Worm (Caenorhabditis elegans): Measurements from ENCODE around the gene F20B6.6.

Gene F20B6.6

ce11 chrX:4192235-4192634 lies 9.8 kb downstream of the F20B6.6 start:
- TF ChIP-seq rnt-1 (tag; optimal IDR thresholded peaks at IDR 0.05), result no peak
- no peak for TF ChIP-seq ceh-22 (tag; optimal IDR thresholded peaks at IDR 0.05)
- TF ChIP-seq nfya-1 (tag; optimal IDR thresholded peaks at IDR 0.05), result no peak
- TF ChIP-seq pax-1 (tag; optimal IDR thresholded peaks at IDR 0.05), result no peak
- TF ChIP-seq madf-2 (tag; optimal IDR thresholded peaks at IDR 0.05), result no peak
- TF ChIP-seq ceh-48 (tag; optimal IDR thresholded peaks at IDR 0.05), result no peak
- no peak for TF ChIP-seq pha-2 (tag; optimal IDR thresholded peaks at IDR 0.05)
- TF ChIP-seq ceh-30 (tag; optimal IDR thresholded peaks at IDR 0.05), result no peak
- no peak for TF ChIP-seq sdc-2 (tag; optimal IDR thresholded peaks at IDR 0.05)

- TF ChIP-seq tbx-2 (tag; optimal IDR thresholded peaks at IDR 0.05) (peak; percentile 83), unc-55 (GFP tag; optimal IDR thresholded peaks at IDR 0.05) (peak; percentile 66), nfya-1 (tag; optimal IDR thresholded peaks at IDR 0.05) (peak; percentile 86), pros-1 (tag; optimal IDR thresholded peaks at IDR 0.05) (peak; percentile 76), che-1 (tag; optimal IDR thresholded peaks at IDR 0.05) (no peak), ceh-14 (tag; optimal IDR thresholded peaks at IDR 0.05) (peak; percentile 18), ceh-31 (tag; optimal IDR thresholded peaks at IDR 0.05) (peak; percentile 87), rnt-1 (tag; optimal IDR thresholded peaks at IDR 0.05) (peak; percentile 48), hlh-30 (tag; optimal IDR thresholded peaks at IDR 0.05; ENCODE audit: insufficient read depth) (peak; percentile 51), ceh-45 (GFP tag; IDR thresholded peaks at IDR 0.05) (no peak), ama-1 (optimal IDR thresholded peaks at IDR 0.05) (peak; percentile 45), unc-86 (tag; optimal IDR thresholded peaks at IDR 0.05) (no peak), hlh-6 (tag; optimal IDR thresholded peaks at IDR 0.05) (no peak), F13H6.1 (tag; optimal IDR thresholded peaks at IDR 0.05) (no peak), npax-4 (tag; optimal IDR thresholded peaks at IDR 0.05) (no peak), nhr-11 (tag; optimal IDR thresholded peaks at IDR 0.05) (no peak), ceh-18 (tag; optimal IDR thresholded peaks at IDR 0.05) (peak; percentile 64), ets-4 (tag; optimal IDR thresholded peaks at IDR 0.05) (peak; percentile 77), fkh-6 (tag; optimal IDR thresholded peaks at IDR 0.05) (no peak), elt-2 (tag; optimal IDR thresholded peaks at IDR 0.05) (peak; percentile 50), pha-2 (tag; optimal IDR thresholded peaks at IDR 0.05) (peak; percentile 24), syd-9 (tag; optimal IDR thresholded peaks at IDR 0.05) (no peak), C08G9.2 (tag; optimal IDR thresholded peaks at IDR 0.05) (no peak), ttx-3 (tag; optimal IDR thresholded peaks at IDR 0.05) (no peak), odd-2 (tag; optimal IDR thresholded peaks at IDR 0.05) (no peak), hlh-13 (GFP tag; optimal IDR thresholded peaks at IDR 0.05) (no peak), ceh-2 (tag; optimal IDR thresholded peaks at IDR 0.05) (peak; percentile 29), T23F11.4 (GFP tag; optimal IDR thresholded peaks at IDR 0.05) (no peak), gmeb-2 (tag; optimal IDR thresholded peaks at IDR 0.05) (no peak), dmd-4 (tag; optimal IDR thresholded peaks at IDR 0.05; ENCODE audit: borderline replicate concordance) (peak; percentile 50), zip-5 (tag; optimal IDR thresholded peaks at IDR 0.05) (no peak), unc-42 (tag; optimal IDR thresholded peaks at IDR 0.05) (peak; percentile 82), sdc-2 (tag; optimal IDR thresholded peaks at IDR 0.05) (peak; percentile 82), ceh-6 (GFP tag; optimal IDR thresholded peaks at IDR 0.05) (no peak), ceh-34 (tag; optimal IDR thresholded peaks at IDR 0.05) (peak; percentile 94), pax-1 (tag; optimal IDR thresholded peaks at IDR 0.05) (peak; percentile 76), fkh-10 (GFP tag; optimal IDR thresholded peaks at IDR 0.05) (no peak), madf-2 (tag; optimal IDR thresholded peaks at IDR 0.05) (no peak), elt-4 (tag; optimal IDR thresholded peaks at IDR 0.05) (no peak), dve-1 (tag; optimal IDR thresholded peaks at IDR 0.05) (peak; percentile 70), ceh-48 (tag; optimal IDR thresholded peaks at IDR 0.05) (no peak), K02D7.2 (tag; optimal IDR thresholded peaks at IDR 0.05) (no peak), ceh-30 (tag; optimal IDR thresholded peaks at IDR 0.05) (no peak), Y22D7AL.16 (tag; optimal IDR thresholded peaks at IDR 0.05) (no peak), ref-2 (tag; optimal IDR thresholded peaks at IDR 0.05) (no peak), fax-1 (tag; optimal IDR thresholded peaks at IDR 0.05) (no peak), sox-2 (GFP tag; IDR thresholded peaks at IDR 0.05) (peak; percentile 32; the same call in 1 of the 2 replicates), K09A11.1 (tag; optimal IDR thresholded peaks at IDR 0.05; ENCODE audit: insufficient read depth) (no peak), ceh-9 (tag; optimal IDR thresholded peaks at IDR 0.05) (no peak)
These were observed 11.4 kb downstream of the F20B6.6 start, which contains the start of gene vha-12 for ce11 chrX:4190537-4191144. vha-12 (plus strand) TSS chrX:4191094.

All from whole organism, late embryonic.